Worm (Caenorhabditis elegans) whole organism, young adult: ENCODE data around the gene F01G10.5.

ENCODE experiments used
- B0336.3 ChIP-seq: fragments of 200-800 bp; sonication (Bioruptor generic); IDR thresholded peaks from 2 replicates; pipeline ENCODE4 v1.3.6; 2022; ENCODE audit warnings: missing genetic modification characterization, missing compliant biosample characterization
- lsl-1 ChIP-seq: fragments of 200-800 bp; sonication (Bioruptor generic); optimal IDR thresholded peaks from 2 replicates; lab custom pipeline; 2018; ENCODE audit warnings: mild to moderate bottlenecking, missing genetic modification characterization, moderate library complexity, missing compliant biosample characterization
- pha-4 ChIP-seq: fragments of 150-350 bp; sonication (generic microtip); optimal IDR thresholded peaks from 2 replicates; lab custom pipeline; 2014; ENCODE audit warnings: missing biosample characterization, missing genetic modification reagents, missing genetic modification characterization
- repo-1 ChIP-seq: sonication (generic microtip); optimal IDR thresholded peaks from 2 replicates; lab custom pipeline; 2017; ENCODE audit warnings: mild to moderate bottlenecking, missing genetic modification characterization, missing compliant biosample characterization

ce11 chrIV:10230971-10231370 lies at the start of gene F01G10.5:
- TF ChIP-seq lsl-1 (GFP tag; lab: Kevin White, UChicago) (no peak), B0336.3 (no peak), pha-4 (no peak), repo-1 (tag; lab: Kevin White, UChicago) (no peak)
